Worm (Caenorhabditis elegans) whole organism, L1 larva: Measurements from ENCODE around the gene srsx-28.

Experiments used
- C04F5.9 ChIP-seq: sonication (generic microtip); optimal IDR thresholded peaks from 2 replicates; lab custom pipeline; 2016; ENCODE audit warnings: missing genetic modification characterization, missing compliant biosample characterization
- C16A3.4 ChIP-seq: fragments of 150-350 bp; optimal IDR thresholded peaks from 2 replicates; lab custom pipeline; 2014; ENCODE audit warnings: missing biosample characterization, missing genetic modification characterization
- F16B12.6 ChIP-seq: fragments of 150-350 bp; optimal IDR thresholded peaks from 2 replicates; lab custom pipeline; 2014; ENCODE audit warnings: missing biosample characterization, missing genetic modification characterization
- aly-2 ChIP-seq: fragments of 150-350 bp; optimal IDR thresholded peaks from 2 replicates; lab custom pipeline; 2014; ENCODE audit warnings: missing biosample characterization, missing genetic modification characterization
- ceh-63 ChIP-seq: fragments of 200-800 bp; sonication (Bioruptor generic); optimal IDR thresholded peaks from 2 replicates; lab custom pipeline; 2018; ENCODE audit warnings: mild to moderate bottlenecking, missing genetic modification characterization, missing compliant biosample characterization
- ceh-8 ChIP-seq: fragments of 200-800 bp; sonication (Bioruptor generic); optimal IDR thresholded peaks from 2 replicates; lab custom pipeline; 2018; ENCODE audit warnings: mild to moderate bottlenecking, missing genetic modification characterization, moderate library complexity, missing compliant biosample characterization
- ceh-82 ChIP-seq, 3 experiments: fragments of 150-350 bp in 1 of 3; sonication (generic microtip) in 2 of 3; optimal IDR thresholded peaks; 2 replicates each; lab custom pipeline; 2014 to 2017; ENCODE audit warnings: missing biosample characterization in 3 of 3, missing genetic modification characterization in 3 of 3
- ceh-88 ChIP-seq: fragments of 200-800 bp; sonication (Bioruptor generic); IDR thresholded peaks from 2 replicates; pipeline ENCODE4 v1.3.6; 2022; ENCODE audit warnings: missing genetic modification characterization, missing compliant biosample characterization
- ceh-90 ChIP-seq: sonication (generic microtip); optimal IDR thresholded peaks from 2 replicates; lab custom pipeline; 2016; ENCODE audit warnings: missing genetic modification characterization, missing compliant biosample characterization
- ces-1 ChIP-seq: fragments of 150-350 bp; optimal IDR thresholded peaks from 2 replicates; lab custom pipeline; 2014; ENCODE audit warnings: missing biosample characterization, missing genetic modification reagents, missing genetic modification characterization
- dsc-1 ChIP-seq: sonication (generic microtip); optimal IDR thresholded peaks from 2 replicates; lab custom pipeline; 2016; ENCODE audit warnings: mild to moderate bottlenecking, missing genetic modification characterization, missing compliant biosample characterization
- efl-1 ChIP-seq, 4 experiments: fragments of 150-350 bp; optimal IDR thresholded peaks in 3 of 4; peaks in 1 of 4; 1 replicate in 1 of 4; 2 replicates in 3 of 4; lab custom pipeline; 2014; ENCODE audit warnings: missing biosample characterization in 2 of 4, missing genetic modification characterization in 2 of 4, missing genetic modification reagents in 2 of 4
- egl-27 ChIP-seq, 2 experiments: fragments of 150-350 bp in 1 of 2; sonication (generic microtip); optimal IDR thresholded peaks; 3 replicates each; lab custom pipeline; 2017 to 2018; ENCODE audit warnings: missing biosample characterization in 2 of 2, missing genetic modification characterization in 2 of 2, missing genetic modification reagents in 2 of 2
- elt-2 ChIP-seq: sonication (generic microtip); optimal IDR thresholded peaks from 2 replicates; lab custom pipeline; 2016; ENCODE audit warnings: missing genetic modification characterization, mild to moderate bottlenecking, inconsistent platforms, missing compliant biosample characterization, missing genetic modification reagents
- fkh-10 ChIP-seq: sonication (generic microtip); optimal IDR thresholded peaks from 2 replicates; lab custom pipeline; 2017; ENCODE audit warnings: missing biosample characterization, missing genetic modification reagents, missing genetic modification characterization
- hlh-17 ChIP-seq: fragments of 200-800 bp; sonication (Bioruptor generic); optimal IDR thresholded peaks from 2 replicates; lab custom pipeline; 2018; ENCODE audit warnings: missing genetic modification characterization, mild to moderate bottlenecking, missing compliant biosample characterization, moderate library complexity, borderline replicate concordance
- lin-13 ChIP-seq: fragments of 150-350 bp; optimal IDR thresholded peaks from 2 replicates; lab custom pipeline; 2014; ENCODE audit warnings: missing biosample characterization, missing genetic modification reagents, missing genetic modification characterization
- lin-15B ChIP-seq: fragments of 150-350 bp; sonication (generic microtip); optimal IDR thresholded peaks from 3 replicates; lab custom pipeline; 2014; ENCODE audit warnings: missing biosample characterization, missing genetic modification characterization
- lin-35 ChIP-seq, 2 experiments: fragments of 150-350 bp; optimal IDR thresholded peaks; 2 replicates each; lab custom pipeline; 2014; ENCODE audit warnings: missing biosample characterization in 2 of 2, missing genetic modification characterization in 2 of 2, missing genetic modification reagents in 2 of 2
- lsy-2 ChIP-seq, 2 experiments: fragments of 150-350 bp; optimal IDR thresholded peaks; 2 replicates each; lab custom pipeline; 2014; ENCODE audit warnings: missing biosample characterization in 2 of 2, missing genetic modification characterization in 2 of 2
- mef-2 ChIP-seq: fragments of 150-350 bp; optimal IDR thresholded peaks from 2 replicates; lab custom pipeline; 2014; ENCODE audit warnings: missing biosample characterization, missing genetic modification characterization
- nhr-12 ChIP-seq: sonication (generic microtip); optimal IDR thresholded peaks from 2 replicates; lab custom pipeline; 2017; ENCODE audit warnings: missing biosample characterization, missing genetic modification characterization
- nhr-71 ChIP-seq: sonication (generic microtip); optimal IDR thresholded peaks from 2 replicates; lab custom pipeline; 2016; ENCODE audit warnings: mild to moderate bottlenecking, missing genetic modification characterization, moderate library complexity, missing compliant biosample characterization
- nhr-84 ChIP-seq: sonication (generic microtip); optimal IDR thresholded peaks from 2 replicates; lab custom pipeline; 2017; ENCODE audit warnings: missing biosample characterization, missing genetic modification characterization
- nhr-85 ChIP-seq: sonication (generic microtip); peaks from one replicate; lab custom pipeline; 2016; ENCODE audit warnings: missing genetic modification characterization, inconsistent platforms, missing compliant biosample characterization
- pqm-1 ChIP-seq: sonication (generic microtip); optimal IDR thresholded peaks from 3 replicates; lab custom pipeline; 2017; ENCODE audit warnings: missing biosample characterization, missing genetic modification characterization
- snpc-4 ChIP-seq: fragments of 150-350 bp; optimal IDR thresholded peaks from 2 replicates; lab custom pipeline; 2014; ENCODE audit warnings: missing biosample characterization, missing genetic modification characterization
- unc-30 ChIP-seq: sonication (generic microtip); optimal IDR thresholded peaks from 2 replicates; lab custom pipeline; 2017; ENCODE audit warnings: missing biosample characterization, missing genetic modification characterization
- unc-62 ChIP-seq: fragments of 150-350 bp; optimal IDR thresholded peaks from 2 replicates; lab custom pipeline; 2014; ENCODE audit warnings: missing biosample characterization, missing genetic modification reagents, missing genetic modification characterization
- unc-86 ChIP-seq: sonication (generic microtip); optimal IDR thresholded peaks from 2 replicates; lab custom pipeline; 2016; ENCODE audit warnings: missing genetic modification characterization, missing compliant biosample characterization
- unc-98 ChIP-seq: fragments of 200-800 bp; sonication (Bioruptor generic); IDR thresholded peaks from 2 replicates; pipeline ENCODE4 v1.3.6; 2022; ENCODE audit warnings: missing genetic modification characterization, missing compliant biosample characterization
- zip-4 ChIP-seq: fragments of 200-800 bp; sonication (Bioruptor generic); optimal IDR thresholded peaks from 2 replicates; lab custom pipeline; 2018; ENCODE audit warnings: mild to moderate bottlenecking, missing genetic modification characterization, moderate library complexity, missing compliant biosample characterization
- ztf-11 ChIP-seq, 2 experiments: sonication (generic microtip); optimal IDR thresholded peaks; 2 replicates each; lab custom pipeline; 2016 to 2017; ENCODE audit warnings: missing genetic modification characterization in 2 of 2, missing biosample characterization in 1 of 2, missing compliant biosample characterization in 1 of 2

srsx-28 gene

DNA sequence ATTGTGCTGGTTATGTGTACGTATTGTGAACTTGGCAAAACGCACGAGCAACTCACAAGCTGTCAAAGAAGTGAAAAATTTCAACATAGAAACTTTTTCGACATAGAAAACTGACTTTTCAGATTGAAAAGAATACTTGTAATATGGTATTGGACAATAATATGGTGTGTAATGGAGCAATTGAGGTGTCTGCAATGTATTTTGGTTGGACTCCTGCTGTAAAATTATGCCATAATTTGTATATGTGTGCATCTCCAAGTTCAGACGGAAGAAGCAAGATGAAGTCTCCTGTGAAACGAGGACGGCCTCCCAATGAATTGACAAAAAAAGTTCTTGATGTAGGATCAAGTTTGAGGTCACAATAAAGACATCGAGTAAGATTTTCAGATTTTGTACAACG is 31.4 kb downstream of the srsx-28 start:
- TF ChIP-seq aly-2 (tag; lab: Kevin White, UChicago) (no peak), C04F5.9 (tag; lab: Kevin White, UChicago) (no peak), unc-30 (no peak), ces-1 (no peak), ztf-11 (tag; optimal IDR thresholded peaks at IDR 0.05; lab: Kevin White, UChicago) (no peak), ceh-90 (no peak), ceh-63 (no peak), nhr-12 (tag; lab: Kevin White, UChicago) (no peak), snpc-4 (tag; lab: Kevin White, UChicago) (no peak), hlh-17 (GFP tag; lab: Kevin White, UChicago) (no peak)

ce11 chrV:10185719-10186118 is 33.3 kb downstream of the srsx-28 start, which contains the start of gene ZK856.18:
Gene ZK856.18 (minus strand): TSS chrV:10186007.
- TF ChIP-seq lin-15B (tag; lab: Kevin White, UChicago) (no peak), ceh-63 (no peak), unc-62 (GFP tag; lab: Kevin White, UChicago) (no peak), zip-4 (GFP tag; lab: Kevin White, UChicago) (no peak)

DNA sequence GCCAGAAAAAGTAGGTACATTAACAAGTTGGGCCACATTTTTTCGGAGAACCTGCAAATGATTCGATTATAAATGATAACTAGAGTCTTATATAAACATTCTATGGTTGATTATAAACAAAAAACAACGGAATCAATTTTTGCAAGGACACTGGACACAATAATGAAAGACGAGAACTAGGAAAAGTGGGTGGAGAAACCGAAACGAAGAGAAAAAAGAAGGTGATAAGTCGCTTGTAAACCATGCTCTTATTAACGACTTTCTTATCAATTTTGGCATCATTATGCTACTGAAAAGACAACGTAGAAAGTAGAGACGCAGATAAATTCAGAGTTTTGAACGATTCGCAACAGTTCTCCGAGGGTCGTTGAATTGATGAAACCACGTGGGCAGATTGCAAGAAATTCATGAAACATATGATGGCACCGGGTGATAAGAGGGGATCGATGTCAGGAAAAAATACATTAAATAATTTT is 37.7 kb downstream of the srsx-28 start, which contains the start of gene ZK856.5:
ZK856.5 (minus strand) TSS at position 51 of the 476 bp plus-strand sequence.
- TF ChIP-seq elt-2 (tag; lab: Kevin White, UChicago) (peak; percentile 90), pqm-1 (no peak), nhr-71 (tag; lab: Kevin White, UChicago) (peak; percentile 22), unc-86 (tag; lab: Kevin White, UChicago) (no peak), lin-13 (no peak), lin-35 (GFP tag; optimal IDR thresholded peaks at IDR 0.05; lab: Kevin White, UChicago) (peak in 1 of 2 experiments; percentile 37), dsc-1 (tag; lab: Kevin White, UChicago) (no peak), efl-1 (optimal IDR thresholded peaks at IDR 0.05; lab: Kevin White, UChicago) (no peak), efl-1 (GFP tag; optimal IDR thresholded peaks at IDR 0.05 in 1 of 2; lab: Kevin White, UChicago) (peak in 1 of 2 experiments; percentile 66), C16A3.4 (tag; lab: Kevin White, UChicago) (no peak), nhr-85 (tag; lab: Kevin White, UChicago) (peak; percentile 58)

DNA sequence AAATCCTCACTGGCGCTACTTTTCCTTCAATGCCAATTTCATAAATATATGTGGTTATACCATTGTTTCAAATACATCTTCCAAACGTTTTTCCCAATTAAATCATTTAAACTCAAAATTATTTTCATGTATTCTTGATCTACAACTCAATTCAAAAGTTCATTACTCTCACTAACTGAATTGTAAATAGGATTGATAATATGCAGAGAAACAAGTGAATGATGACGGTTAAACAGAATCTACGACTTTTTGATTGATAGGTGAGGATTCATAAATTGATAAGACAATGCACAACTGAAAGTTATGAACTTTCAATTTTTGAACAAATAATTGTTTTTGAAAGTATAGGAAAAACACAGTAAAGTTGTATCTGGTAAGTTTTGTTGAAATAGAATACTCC is 38.9 kb downstream of the srsx-28 start:
- TF ChIP-seq ceh-82 (tag; optimal IDR thresholded peaks at IDR 0.05; lab: Kevin White, UChicago) = no peak
- no peak for TF ChIP-seq ceh-88 (GFP tag; lab: Robert Waterston, UW)
- TF ChIP-seq nhr-84 (tag; lab: Kevin White, UChicago) = no peak
- TF ChIP-seq elt-2 (tag; lab: Kevin White, UChicago) = no peak
- TF ChIP-seq egl-27 (tag; optimal IDR thresholded peaks at IDR 0.05; lab: Kevin White, UChicago) = no peak
- TF ChIP-seq pqm-1 = no peak
- TF ChIP-seq F16B12.6 (tag; lab: Kevin White, UChicago) = no peak
- TF ChIP-seq ceh-8 = no peak
- TF ChIP-seq unc-30 = no peak
- TF ChIP-seq unc-98 (GFP tag; lab: Robert Waterston, UW) = no peak
- no peak for TF ChIP-seq aly-2 (tag; lab: Kevin White, UChicago)
- TF ChIP-seq ceh-90 = no peak
- TF ChIP-seq efl-1 (optimal IDR thresholded peaks at IDR 0.05; lab: Kevin White, UChicago) = no peak
- TF ChIP-seq efl-1 (GFP tag; optimal IDR thresholded peaks at IDR 0.05 in 1 of 2; lab: Kevin White, UChicago) = no peak
- no peak for TF ChIP-seq lsy-2 (tag; optimal IDR thresholded peaks at IDR 0.05; lab: Kevin White, UChicago)
- TF ChIP-seq fkh-10 (GFP tag; lab: Kevin White, UChicago) = no peak
- TF ChIP-seq mef-2 (tag; lab: Kevin White, UChicago) = no peak
- TF ChIP-seq unc-62 (GFP tag; lab: Kevin White, UChicago) = no peak
- TF ChIP-seq unc-86 (tag; lab: Kevin White, UChicago) = no peak

ce11 chrV:10198386-10198785 is 46.0 kb downstream of the srsx-28 start, which contains the start of gene ZK856.6:
Gene ZK856.6 (plus strand): TSS chrV:10198686.
- no peak for TF ChIP-seq ceh-90
